Worm (Caenorhabditis elegans) whole organism, young adult: ENCODE results near the gene elp-1.

Experiments
- C06A6.2 ChIP-seq: fragments of 200-800 bp; sonication (Bioruptor generic); conservative IDR thresholded peaks from 2 replicates; pipeline ENCODE4 v1.3.6; 2022; ENCODE audit warnings: missing genetic modification characterization, missing compliant biosample characterization
- T26A5.8 ChIP-seq: sonication (generic microtip); optimal IDR thresholded peaks from 2 replicates; lab custom pipeline; 2016; ENCODE audit warnings: missing genetic modification characterization, missing compliant biosample characterization
- Y67H2A.10 ChIP-seq: fragments of 200-800 bp; sonication (Bioruptor generic); conservative IDR thresholded peaks from 2 replicates; pipeline ENCODE4 v1.3.6; 2022; ENCODE audit warnings: missing genetic modification reagents, missing genetic modification characterization, missing compliant biosample characterization
- akir-1 ChIP-seq: fragments of 200-800 bp; sonication (Bioruptor generic); optimal IDR thresholded peaks from 2 replicates; lab custom pipeline; 2018; ENCODE audit warnings: mild to moderate bottlenecking, missing genetic modification characterization, moderate library complexity, missing compliant biosample characterization
- ama-1 ChIP-seq, 3 experiments: fragments of 150-350 bp in 1 of 3; sonication (generic microtip) in 2 of 3; optimal IDR thresholded peaks; 2 replicates each; lab custom pipeline; 2014 to 2018; ENCODE audit warnings: missing biosample characterization in 2 of 3, missing genetic modification characterization in 2 of 3, missing genetic modification reagents in 2 of 3
- aptf-2 ChIP-seq: fragments of 200-800 bp; sonication (Bioruptor generic); conservative IDR thresholded peaks from 2 replicates; pipeline ENCODE4 v1.3.6; 2022; ENCODE audit warnings: missing genetic modification reagents, missing genetic modification characterization, missing compliant biosample characterization
- atf-7 ChIP-seq: sonication (generic microtip); optimal IDR thresholded peaks from 2 replicates; lab custom pipeline; 2017; ENCODE audit warnings: mild to moderate bottlenecking, missing genetic modification characterization, missing compliant biosample characterization
- bed-2 ChIP-seq: fragments of 200-800 bp; sonication (Bioruptor generic); IDR thresholded peaks from 2 replicates; pipeline ENCODE4 v1.3.6; 2022; ENCODE audit warnings: missing genetic modification reagents, missing genetic modification characterization, missing compliant biosample characterization
- ccch-3 ChIP-seq: fragments of 200-800 bp; sonication (Bioruptor generic); optimal IDR thresholded peaks from 2 replicates; lab custom pipeline; 2018; ENCODE audit warnings: mild to moderate bottlenecking, missing genetic modification characterization, missing compliant biosample characterization
- cebp-1 ChIP-seq, 2 experiments: fragments of 200-800 bp in 1 of 2; sonication (Bioruptor generic) in 1 of 2; sonication (generic microtip) in 1 of 2; IDR thresholded peaks in 1 of 2; optimal IDR thresholded peaks in 1 of 2; 2 replicates each; pipeline versions ENCODE4 v1.3.6 to Lab custom; 2017 to 2022; ENCODE audit warnings: missing compliant biosample characterization in 2 of 2, missing genetic modification characterization in 2 of 2, mild to moderate bottlenecking in 1 of 2, missing genetic modification reagents in 1 of 2, moderate library complexity in 1 of 2
- ceh-27 ChIP-seq: fragments of 200-800 bp; sonication (Bioruptor generic); optimal IDR thresholded peaks from 2 replicates; lab custom pipeline; 2018; ENCODE audit warnings: mild to moderate bottlenecking, missing genetic modification characterization, moderate library complexity, missing compliant biosample characterization
- ceh-58 ChIP-seq: fragments of 200-800 bp; sonication (Bioruptor generic); IDR thresholded peaks from 2 replicates; pipeline ENCODE4 v1.3.6; 2022; ENCODE audit warnings: missing genetic modification characterization, missing compliant biosample characterization
- efl-1 ChIP-seq: fragments of 150-350 bp; optimal IDR thresholded peaks from 2 replicates; lab custom pipeline; 2014; ENCODE audit warnings: missing biosample characterization, missing genetic modification reagents, missing genetic modification characterization
- hlh-12 ChIP-seq: sonication (generic microtip); optimal IDR thresholded peaks from 2 replicates; lab custom pipeline; 2016; ENCODE audit warnings: missing genetic modification characterization, missing compliant biosample characterization
- hsf-1 ChIP-seq: fragments of 200-800 bp; sonication (Bioruptor generic); IDR thresholded peaks from 2 replicates; pipeline ENCODE4 v1.3.6; 2022; ENCODE audit warnings: missing genetic modification reagents, missing genetic modification characterization, missing compliant biosample characterization
- lag-1 ChIP-seq: fragments of 200-800 bp; sonication (Bioruptor generic); IDR thresholded peaks from 2 replicates; pipeline ENCODE4 v1.3.6; 2022; ENCODE audit warnings: missing genetic modification reagents, missing genetic modification characterization, missing compliant biosample characterization
- let-607 ChIP-seq, 2 experiments: fragments of 200-800 bp in 1 of 2; sonication (Bioruptor generic) in 1 of 2; sonication (generic microtip) in 1 of 2; optimal IDR thresholded peaks; 2 replicates each; lab custom pipeline; 2016 to 2018; ENCODE audit warnings: mild to moderate bottlenecking in 2 of 2, missing compliant biosample characterization in 2 of 2, missing genetic modification characterization in 2 of 2, moderate library complexity in 2 of 2, missing genotype in 1 of 2
- lin-40 ChIP-seq: sonication (generic microtip); optimal IDR thresholded peaks from 2 replicates; lab custom pipeline; 2016; ENCODE audit warnings: missing genetic modification characterization, mild to moderate bottlenecking, missing compliant biosample characterization, missing genotype, missing genetic modification reagents
- madf-10 ChIP-seq: sonication (generic microtip); optimal IDR thresholded peaks from 2 replicates; lab custom pipeline; 2016; ENCODE audit warnings: mild to moderate bottlenecking, missing genetic modification characterization, missing compliant biosample characterization
- madf-6 ChIP-seq: fragments of 200-800 bp; sonication (Bioruptor generic); IDR thresholded peaks from 2 replicates; pipeline ENCODE4 v1.3.6; 2022; ENCODE audit warnings: missing genetic modification reagents, missing genetic modification characterization, missing compliant biosample characterization
- madf-8 ChIP-seq: fragments of 200-800 bp; sonication (Bioruptor generic); conservative IDR thresholded peaks from 2 replicates; pipeline ENCODE4 v1.3.6; 2022; ENCODE audit warnings: missing genetic modification reagents, missing genetic modification characterization, missing compliant biosample characterization
- mcd-1 ChIP-seq: fragments of 200-800 bp; sonication (Bioruptor generic); IDR thresholded peaks from 2 replicates; pipeline ENCODE4 v1.3.6; 2022; ENCODE audit warnings: missing genetic modification reagents, missing genetic modification characterization, missing compliant biosample characterization
- mxl-1 ChIP-seq: sonication (generic microtip); optimal IDR thresholded peaks from 2 replicates; lab custom pipeline; 2016; ENCODE audit warnings: missing genetic modification characterization, missing compliant biosample characterization
- nfyb-1 ChIP-seq: fragments of 200-800 bp; sonication (Bioruptor generic); IDR thresholded peaks from 2 replicates; pipeline ENCODE4 v1.3.6; 2022; ENCODE audit warnings: missing genetic modification reagents, missing genetic modification characterization, missing compliant biosample characterization
- repo-1 ChIP-seq: sonication (generic microtip); optimal IDR thresholded peaks from 2 replicates; lab custom pipeline; 2017; ENCODE audit warnings: mild to moderate bottlenecking, missing genetic modification characterization, missing compliant biosample characterization
- snpc-1.3 ChIP-seq: sonication (generic microtip); optimal IDR thresholded peaks from 2 replicates; lab custom pipeline; 2017; ENCODE audit warnings: missing genetic modification characterization, mild to moderate bottlenecking, missing compliant biosample characterization, antibody characterized with exemption, moderate library complexity, missing genotype, missing genetic modification reagents; ENCODE audit not compliant: insufficient read depth
- snpc-4 ChIP-seq, 5 experiments: fragments of 150-350 bp in 1 of 5; sonication (generic microtip) in 4 of 5; optimal IDR thresholded peaks; 2 replicates each; lab custom pipeline; 2014 to 2018; ENCODE audit warnings: missing genetic modification characterization in 5 of 5, missing biosample characterization in 3 of 5, antibody characterized with exemption in 2 of 5, mild to moderate bottlenecking in 2 of 5, missing compliant biosample characterization in 2 of 5, missing genotype in 2 of 5, moderate library complexity in 2 of 5, missing genetic modification reagents in 1 of 5
- somi-1 ChIP-seq: fragments of 200-800 bp; sonication (Bioruptor generic); optimal IDR thresholded peaks from 2 replicates; lab custom pipeline; 2018; ENCODE audit warnings: mild to moderate bottlenecking, missing genetic modification characterization, missing compliant biosample characterization
- sptf-2 ChIP-seq: fragments of 200-800 bp; sonication (Bioruptor generic); optimal IDR thresholded peaks from 2 replicates; lab custom pipeline; 2018; ENCODE audit warnings: mild to moderate bottlenecking, missing genetic modification characterization, missing compliant biosample characterization
- tbp1 ChIP-seq: fragments of 200-800 bp; sonication (Bioruptor generic); optimal IDR thresholded peaks from 2 replicates; lab custom pipeline; 2018; ENCODE audit warnings: mild to moderate bottlenecking, missing genetic modification characterization, missing compliant biosample characterization
- xnd-1 ChIP-seq: sonication (generic microtip); optimal IDR thresholded peaks from 2 replicates; lab custom pipeline; 2016; ENCODE audit warnings: missing genotype, missing genetic modification reagents, missing genetic modification characterization, missing compliant biosample characterization
- ztf-25 ChIP-seq: fragments of 200-800 bp; sonication (Bioruptor generic); IDR thresholded peaks from 2 replicates; pipeline ENCODE4 v1.3.6; 2022; ENCODE audit warnings: missing genetic modification reagents, missing genetic modification characterization, missing compliant biosample characterization
- ztf-28 ChIP-seq: fragments of 200-800 bp; sonication (Bioruptor generic); IDR thresholded peaks from 2 replicates; pipeline ENCODE4 v1.3.6; 2022; ENCODE audit warnings: missing genetic modification reagents, missing genetic modification characterization, missing compliant biosample characterization

The elp-1 gene

DNA sequence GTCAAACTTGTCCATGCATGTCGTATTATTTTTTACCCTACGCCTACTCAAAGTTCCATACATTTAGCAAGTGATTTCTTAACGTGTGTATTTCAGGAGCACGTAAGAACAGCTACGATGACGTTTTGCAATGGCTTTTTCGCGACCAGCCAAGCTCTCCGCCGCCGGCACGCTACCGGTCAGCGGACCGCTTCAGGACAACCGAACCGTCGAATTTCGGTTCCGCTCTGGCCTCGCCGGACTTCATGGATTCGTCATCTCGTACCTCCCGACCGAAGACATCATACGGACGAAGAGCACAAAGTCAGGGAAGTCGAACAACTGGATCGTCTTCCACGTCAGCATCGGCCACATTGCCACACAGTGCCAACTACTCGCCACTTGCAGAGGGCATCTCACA is 13.7 kb upstream of the elp-1 start (continued):
- peak; percentile 36 for TF ChIP-seq repo-1 (tag; lab: Kevin White, UChicago)
- TF ChIP-seq, all 124 proteins: peak for 10

DNA sequence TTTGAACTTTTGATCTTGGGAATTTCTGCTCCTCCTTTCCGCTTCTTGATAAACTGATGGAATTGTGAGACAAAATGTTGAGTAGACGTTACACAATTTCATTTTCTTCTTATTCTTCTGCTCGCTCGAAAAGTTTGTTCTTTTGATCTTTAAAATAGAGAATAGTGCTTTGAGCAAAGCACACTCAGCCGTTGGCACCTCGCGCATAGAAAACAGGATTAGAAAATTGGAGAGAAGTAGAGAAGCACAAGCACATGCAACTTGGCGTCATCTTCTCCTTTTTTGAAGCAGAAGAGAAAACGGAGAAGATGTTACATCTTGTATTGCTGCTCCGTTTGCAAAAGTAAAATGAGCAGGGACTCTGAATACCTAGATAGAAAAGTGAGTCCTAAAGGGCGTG is 12.2 kb upstream of the elp-1 start:
- no peak for TF ChIP-seq madf-6
- TF ChIP-seq akir-1 = no peak
- TF ChIP-seq tbp1 = no peak
- TF ChIP-seq madf-8 (GFP tag; lab: Robert Waterston, UW) = no peak
- no peak for TF ChIP-seq cebp-1 (GFP tag; IDR thresholded peaks at IDR 0.05; lab: Robert Waterston, UW)
- peak; percentile 22 for TF ChIP-seq cebp-1 (tag; optimal IDR thresholded peaks at IDR 0.05; lab: Kevin White, UChicago)
- TF ChIP-seq T26A5.8 (tag; lab: Kevin White, UChicago) = no peak
- peak; percentile 5 for TF ChIP-seq somi-1
- peak; percentile 96 for TF ChIP-seq madf-10
- no peak for TF ChIP-seq ama-1 (optimal IDR thresholded peaks at IDR 0.05; lab: Kevin White, UChicago)
- peak in 1 of 2 experiments; percentile 61 for TF ChIP-seq ama-1 (GFP tag; optimal IDR thresholded peaks at IDR 0.05; lab: Kevin White, UChicago)
- TF ChIP-seq C06A6.2 = no peak
- no peak for TF ChIP-seq aptf-2 (GFP tag; lab: Robert Waterston, UW)
- TF ChIP-seq lin-40 (tag; lab: Kevin White, UChicago) = peak; percentile 31
- no peak for TF ChIP-seq mcd-1 (GFP tag; lab: Robert Waterston, UW)
- no peak for TF ChIP-seq hsf-1 (GFP tag; lab: Robert Waterston, UW)
- TF ChIP-seq snpc-4 (GFP tag; optimal IDR thresholded peaks at IDR 0.05; lab: Kevin White, UChicago) = no peak
- TF ChIP-seq snpc-4 (tag; optimal IDR thresholded peaks at IDR 0.05; lab: Kevin White, UChicago) = no peak
- TF ChIP-seq atf-7 = peak; percentile 25
- TF ChIP-seq ceh-27 (GFP tag; lab: Kevin White, UChicago) = peak; percentile 11
- TF ChIP-seq hlh-12 (tag; lab: Kevin White, UChicago) = no peak
- TF ChIP-seq let-607 (tag; optimal IDR thresholded peaks at IDR 0.05; lab: Kevin White, UChicago) = peak in 1 of 2 experiments; percentile 12
- TF ChIP-seq Y67H2A.10 (GFP tag; lab: Robert Waterston, UW) = no peak
- TF ChIP-seq, all 124 proteins: peak for 8

DNA sequence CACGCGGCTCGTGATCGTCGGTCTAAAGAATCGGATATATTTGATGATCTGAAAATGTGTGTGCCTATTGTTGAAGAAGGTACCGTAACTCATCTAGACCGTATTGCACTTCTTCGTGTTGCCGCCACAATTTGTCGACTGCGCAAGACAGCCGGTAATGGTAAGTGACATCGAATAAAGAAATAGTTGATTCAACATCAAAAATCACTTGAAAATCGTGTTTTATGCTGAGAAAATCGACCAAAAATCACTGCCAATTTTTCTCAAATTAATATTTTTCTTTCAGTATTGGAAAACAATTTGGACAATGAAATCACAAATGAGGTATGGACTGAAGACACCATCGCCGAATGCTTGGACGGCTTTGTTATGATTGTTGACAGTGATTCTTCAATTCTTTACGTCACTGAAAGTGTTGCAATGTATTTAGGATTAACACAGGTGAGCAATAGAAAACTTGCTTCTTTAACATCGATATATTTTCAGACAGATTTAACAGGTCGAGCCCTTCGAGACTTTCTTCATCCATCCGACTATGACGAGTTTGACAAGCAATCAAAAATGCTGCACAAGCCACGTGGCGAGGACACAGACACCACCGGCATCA is 11.5 kb upstream of the elp-1 start:
- TF ChIP-seq nfyb-1 (GFP tag; lab: Robert Waterston, UW) = no peak
- TF ChIP-seq ztf-28 (GFP tag; lab: Robert Waterston, UW) = no peak
- no peak for TF ChIP-seq mxl-1 (tag; lab: Kevin White, UChicago)
- TF ChIP-seq snpc-1.3 (tag; lab: Kevin White, UChicago) = no peak
- TF ChIP-seq xnd-1 (tag; lab: Kevin White, UChicago) = no peak
- TF ChIP-seq ztf-25 (GFP tag; lab: Robert Waterston, UW) = no peak
- no peak for TF ChIP-seq efl-1 (GFP tag; lab: Kevin White, UChicago)
- no peak for TF ChIP-seq madf-10
- TF ChIP-seq ccch-3 (GFP tag; lab: Kevin White, UChicago) = no peak
- no peak for TF ChIP-seq sptf-2 (GFP tag; lab: Kevin White, UChicago)
- no peak for TF ChIP-seq bed-2
- no peak for TF ChIP-seq ceh-58 (GFP tag; lab: Robert Waterston, UW)
- no peak for TF ChIP-seq lag-1
